Fruit fly (Drosophila melanogaster) whole organism, prepupa: ENCODE results near the gene CG4198.

ENCODE experiments used
- Blimp-1 ChIP-seq: fragments of 200-800 bp; sonication (Bioruptor generic); optimal IDR thresholded peaks from 3 replicates; lab custom pipeline; 2017; ENCODE audit warnings: missing biosample characterization, missing genetic modification characterization, mild to moderate bottlenecking, moderate library complexity, missing genetic modification reagents
- CG10631 ChIP-seq: fragments of 200-800 bp; sonication (Bioruptor generic); optimal IDR thresholded peaks from 2 replicates; lab custom pipeline; 2016; ENCODE audit warnings: missing biosample characterization, missing genetic modification characterization
- CG15336 ChIP-seq: fragments of 200-800 bp; sonication (Bioruptor generic); IDR thresholded peaks from 2 replicates; pipeline ENCODE4 v1.3.6; 2022; ENCODE audit warnings: missing biosample characterization, missing genetic modification characterization
- CG31627 ChIP-seq: fragments of 200-800 bp; sonication (Bioruptor generic); optimal IDR thresholded peaks from 3 replicates; lab custom pipeline; 2016; ENCODE audit warnings: missing biosample characterization, missing genetic modification characterization
- CG32006 ChIP-seq: fragments of 200-800 bp; sonication (Bioruptor generic); optimal IDR thresholded peaks from 3 replicates; lab custom pipeline; 2017; ENCODE audit warnings: missing biosample characterization, mild to moderate bottlenecking, missing genetic modification characterization
- CG34406 ChIP-seq: fragments of 200-800 bp; sonication (Bioruptor generic); optimal IDR thresholded peaks from 3 replicates; lab custom pipeline; 2016; ENCODE audit warnings: missing biosample characterization, missing genetic modification characterization
- CG6163 ChIP-seq: fragments of 200-800 bp; sonication (Bioruptor generic); IDR thresholded peaks from 3 replicates; pipeline ENCODE4 v1.3.6; 2022; ENCODE audit warnings: missing biosample characterization, missing genetic modification characterization
- CG6276 ChIP-seq: fragments of 200-800 bp; sonication (Bioruptor generic); optimal IDR thresholded peaks from 2 replicates; lab custom pipeline; 2017; ENCODE audit warnings: missing biosample characterization, mild to moderate bottlenecking, missing genetic modification characterization
- CG6808 ChIP-seq: fragments of 200-800 bp; sonication (Bioruptor generic); optimal IDR thresholded peaks from 3 replicates; lab custom pipeline; 2017; ENCODE audit warnings: missing biosample characterization, missing genetic modification characterization, mild to moderate bottlenecking, moderate library complexity, missing genetic modification reagents
- CG8119 ChIP-seq: fragments of 200-800 bp; sonication (Bioruptor generic); IDR thresholded peaks from 3 replicates; pipeline ENCODE4 v1.3.6; 2022; ENCODE audit warnings: missing biosample characterization, missing genetic modification characterization
- CG8319 ChIP-seq: fragments of 200-800 bp; sonication (Bioruptor generic); optimal IDR thresholded peaks from 3 replicates; lab custom pipeline; 2016; ENCODE audit warnings: missing biosample characterization, missing genetic modification characterization
- CG8632 ChIP-seq: fragments of 200-800 bp; sonication (Bioruptor generic); optimal IDR thresholded peaks from 3 replicates; lab custom pipeline; 2016; ENCODE audit warnings: missing biosample characterization, missing genetic modification characterization
- Eip75B ChIP-seq: fragments of 200-800 bp; sonication (Bioruptor generic); optimal IDR thresholded peaks from 3 replicates; lab custom pipeline; 2016; ENCODE audit warnings: missing biosample characterization, missing genetic modification characterization
- Eip78C ChIP-seq: fragments of 200-800 bp; sonication (Bioruptor generic); peaks from one replicate; lab custom pipeline; 2016; ENCODE audit warnings: missing biosample characterization, missing genetic modification characterization
- Ets96B ChIP-seq: fragments of 200-800 bp; optimal IDR thresholded peaks from 2 replicates; lab custom pipeline; 2019; ENCODE audit warnings: missing biosample characterization, mild to moderate bottlenecking, missing genetic modification characterization, moderate library complexity
- Gug ChIP-seq: fragments of 200-800 bp; sonication (Bioruptor generic); IDR thresholded peaks from 2 replicates; pipeline ENCODE4 v1.3.6; 2022; ENCODE audit warnings: missing biosample characterization, missing genetic modification characterization
- Hr4 ChIP-seq: fragments of 200-800 bp; sonication (Bioruptor generic); optimal IDR thresholded peaks from 3 replicates; lab custom pipeline; 2016; ENCODE audit warnings: missing biosample characterization, missing genetic modification characterization
- Lpt ChIP-seq: fragments of 200-800 bp; sonication (Bioruptor generic); optimal IDR thresholded peaks from 3 replicates; lab custom pipeline; 2016; ENCODE audit warnings: missing biosample characterization, missing genetic modification characterization
- Met ChIP-seq: fragments of 200-800 bp; sonication (Bioruptor generic); optimal IDR thresholded peaks from 3 replicates; lab custom pipeline; 2016; ENCODE audit warnings: missing biosample characterization, missing genetic modification characterization
- Sox15 ChIP-seq: fragments of 200-800 bp; sonication (Bioruptor generic); optimal IDR thresholded peaks from 3 replicates; lab custom pipeline; 2016; ENCODE audit warnings: missing biosample characterization, missing genetic modification characterization
- acj6 ChIP-seq: fragments of 200-800 bp; sonication (Bioruptor generic); optimal IDR thresholded peaks from 3 replicates; lab custom pipeline; 2016; ENCODE audit warnings: missing biosample characterization, missing genetic modification characterization
- cyc ChIP-seq: fragments of 200-800 bp; sonication (Bioruptor generic); optimal IDR thresholded peaks from 3 replicates; lab custom pipeline; 2016; ENCODE audit warnings: missing biosample characterization, missing genetic modification characterization
- dsx ChIP-seq: fragments of 200-800 bp; optimal IDR thresholded peaks from 3 replicates; lab custom pipeline; 2019; ENCODE audit warnings: missing biosample characterization, mild to moderate bottlenecking, missing genetic modification characterization, moderate library complexity; ENCODE audit not compliant: poor library complexity, severe bottlenecking
- eg ChIP-seq: fragments of 200-800 bp; sonication (Bioruptor generic); IDR thresholded peaks from 3 replicates; pipeline ENCODE4 v1.3.6; 2022; ENCODE audit warnings: missing biosample characterization, missing genetic modification characterization
- esn ChIP-seq: fragments of 200-800 bp; sonication (Bioruptor generic); optimal IDR thresholded peaks from 2 replicates; lab custom pipeline; 2016; ENCODE audit warnings: missing biosample characterization, mild to moderate bottlenecking, missing genetic modification characterization, moderate library complexity
- fd59A ChIP-seq: fragments of 200-800 bp; sonication (Bioruptor generic); optimal IDR thresholded peaks from 2 replicates; lab custom pipeline; 2017; ENCODE audit warnings: missing biosample characterization, mild to moderate bottlenecking, missing genetic modification characterization, missing genetic modification reagents
- pdm3 ChIP-seq: fragments of 200-800 bp; sonication (Bioruptor generic); optimal IDR thresholded peaks from 3 replicates; lab custom pipeline; 2016; ENCODE audit warnings: missing biosample characterization, missing genetic modification characterization
- ss ChIP-seq, 2 experiments: fragments of 200-800 bp; sonication (Bioruptor generic); optimal IDR thresholded peaks; 2 replicates in 1 of 2; 3 replicates in 1 of 2; lab custom pipeline; 2017 to 2018; ENCODE audit warnings: mild to moderate bottlenecking in 2 of 2, missing biosample characterization in 2 of 2, missing genetic modification characterization in 2 of 2, moderate library complexity in 1 of 2
- svp ChIP-seq: fragments of 200-800 bp; sonication (Bioruptor generic); peaks from one replicate; lab custom pipeline; 2016; ENCODE audit warnings: missing biosample characterization, missing genetic modification characterization
- vri ChIP-seq: fragments of 200-800 bp; sonication (Bioruptor generic); optimal IDR thresholded peaks from 3 replicates; lab custom pipeline; 2016; ENCODE audit warnings: missing biosample characterization, mild to moderate bottlenecking, missing genetic modification characterization

The CG4198 gene

dm6 chrX:5336722-5337121 lies 23.7 kb downstream of the CG4198 start (continued):
- TF ChIP-seq dsx: no peak
- peak; percentile 19 for TF ChIP-seq Hr4 (GFP tag; lab: Kevin White, UChicago)
- peak; percentile 54 for TF ChIP-seq CG15336
- TF ChIP-seq CG32006 (GFP tag; lab: Kevin White, UChicago): peak; percentile 60
- peak; percentile 45 for TF ChIP-seq CG31627 (GFP tag; lab: Kevin White, UChicago)
- peak; percentile 30 for TF ChIP-seq svp
- peak; percentile 22 for TF ChIP-seq CG6808
- peak; percentile 26 for TF ChIP-seq fd59A (GFP tag; lab: Kevin White, UChicago)

- TF ChIP-seq CG8319 (GFP tag; lab: Kevin White, UChicago) (peak; percentile 20), Eip75B (GFP tag; lab: Kevin White, UChicago) (no peak)
These were observed 24.3 kb downstream of the CG4198 start for dm6 chrX:5337316-5337715.

- TF ChIP-seq CG32006 (GFP tag; lab: Kevin White, UChicago) (peak; percentile 27), acj6 (GFP tag; lab: Kevin White, UChicago) (no peak)
These were observed 25.4 kb downstream of the CG4198 start for dm6 chrX:5338435-5338834.

dm6 chrX:5339970-5340369 lies 26.9 kb downstream of the CG4198 start, which contains the start of gene SK:
TSS of gene SK (plus strand) at chrX:5340236.
- TF ChIP-seq CG34406 (no peak), eg (peak; percentile 27; the same call in 1 of the 3 replicates), CG6163 (0 out of 3 replicates have a peak, but pooled peaks have one; percentile 21), CG15336 (peak; percentile 19; the same call in 1 of the 2 replicates)

- TF ChIP-seq pdm3 (GFP tag; lab: Kevin White, UChicago): no peak
- TF ChIP-seq Sox15: no peak
- TF ChIP-seq Ets96B (tag; lab: Kevin White, UChicago): no peak
- no peak for TF ChIP-seq Eip78C (GFP tag; lab: Kevin White, UChicago)
- TF ChIP-seq cyc (GFP tag; lab: Kevin White, UChicago): no peak
- no peak for TF ChIP-seq CG6163
- no peak for TF ChIP-seq esn (GFP tag; lab: Kevin White, UChicago)
- no peak for TF ChIP-seq CG8632
- no peak for TF ChIP-seq Met
- TF ChIP-seq CG10631 (GFP tag; lab: Kevin White, UChicago): no peak
- no peak for TF ChIP-seq svp
- TF ChIP-seq fd59A (GFP tag; lab: Kevin White, UChicago): no peak
- TF ChIP-seq CG6276 (GFP tag; lab: Kevin White, UChicago): peak; percentile 18
- no peak for TF ChIP-seq ss (GFP tag; optimal IDR thresholded peaks at IDR 0.05; lab: Kevin White, UChicago)
- no peak for TF ChIP-seq Lpt (GFP tag; lab: Kevin White, UChicago)
- no peak for TF ChIP-seq Eip75B (GFP tag; lab: Kevin White, UChicago)
- TF ChIP-seq Blimp-1: no peak
- TF ChIP-seq Gug (GFP tag; lab: Robert Waterston, UW): peak; percentile 30; the same call in 1 of the 2 replicates
- no peak for TF ChIP-seq CG8119 (GFP tag; lab: Robert Waterston, UW)
- TF ChIP-seq CG15336: peak; percentile 37; the same call in 1 of the 2 replicates
- TF ChIP-seq eg: peak; percentile 42; the same call in 2 of the 3 replicates
- no peak for TF ChIP-seq vri
- peak; percentile 14 for TF ChIP-seq CG32006 (GFP tag; lab: Kevin White, UChicago)
These were observed 37.0 kb downstream of the CG4198 start for dm6 chrX:5349899-5350575.

- peak; percentile 13 for TF ChIP-seq Eip78C (GFP tag; lab: Kevin White, UChicago)
- TF ChIP-seq CG6163: no peak
These were observed 44.0 kb downstream of the CG4198 start for dm6 chrX:5357035-5357434.
